Fruit fly (Drosophila melanogaster): Measurements from ENCODE around the gene CG11755.

DNA sequence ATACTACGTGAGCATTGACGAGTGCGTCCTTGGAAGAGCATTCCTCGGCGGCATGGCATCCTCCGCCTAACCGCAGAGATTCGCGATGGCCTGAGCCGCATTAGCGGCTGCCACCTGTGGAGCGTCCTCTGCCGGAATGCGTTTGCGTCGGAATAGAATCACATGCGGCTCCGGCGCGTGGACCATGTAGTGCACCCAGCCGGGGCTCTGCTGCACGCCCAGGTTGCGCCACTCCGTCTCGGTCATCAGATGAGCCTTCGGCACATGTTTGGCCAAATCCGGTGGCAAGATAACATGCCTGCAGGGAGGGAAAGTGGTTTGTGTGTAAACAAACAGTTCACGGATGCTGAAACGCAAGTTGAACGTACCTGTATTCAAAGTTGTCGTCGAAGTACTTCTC is 38.7 kb downstream of the CG11755 start:
- TF ChIP-seq scrt (GFP tag; optimal IDR thresholded peaks at IDR 0.05) (peak; percentile 53), Bteb2 (GFP tag; optimal IDR thresholded peaks at IDR 0.05) (no peak), CG12942 (GFP tag; optimal IDR thresholded peaks at IDR 0.05) (no peak), hb (GFP tag; IDR thresholded peaks at IDR 0.05; ENCODE audit: partially characterized antibody) (0 out of 3 replicates have a peak, but pooled peaks have one; percentile 17)

All from whole organism, embryonic.